Fruit fly (Drosophila melanogaster) whole organism, embryonic: ENCODE data around the gene rictor.

Experiments
- Adf1 ChIP-seq: fragments of 200-800 bp; sonication (Bioruptor generic); IDR thresholded peaks from 2 replicates; pipeline ENCODE4 v1.3.6; 2022; ENCODE audit warnings: missing biosample characterization, missing genetic modification characterization
- Asciz ChIP-seq: fragments of 200-800 bp; sonication (Bioruptor generic); optimal IDR thresholded peaks from 2 replicates; lab custom pipeline; 2017; ENCODE audit warnings: missing biosample characterization, mild to moderate bottlenecking, missing genetic modification characterization, missing genetic modification reagents
- Atf-2 ChIP-seq: fragments of 200-800 bp; sonication (Bioruptor generic); optimal IDR thresholded peaks from 2 replicates; lab custom pipeline; 2016; ENCODE audit warnings: missing biosample characterization, missing genetic modification characterization
- B-H2 ChIP-seq: fragments of 200-800 bp; sonication (Bioruptor generic); optimal IDR thresholded peaks from 2 replicates; lab custom pipeline; 2018; ENCODE audit warnings: missing biosample characterization, mild to moderate bottlenecking, missing genetic modification characterization
- Bteb2 ChIP-seq: fragments of 200-800 bp; sonication (Bioruptor generic); optimal IDR thresholded peaks from 2 replicates; lab custom pipeline; 2016; ENCODE audit warnings: missing biosample characterization, missing genetic modification characterization
- CG10431 ChIP-seq: fragments of 200-800 bp; sonication (Bioruptor generic); optimal IDR thresholded peaks from 3 replicates; lab custom pipeline; 2018; ENCODE audit warnings: missing biosample characterization, mild to moderate bottlenecking, missing genetic modification characterization
- CG11560 ChIP-seq: fragments of 200-800 bp; sonication (Bioruptor generic); IDR thresholded peaks from 3 replicates; pipeline ENCODE4 v1.3.6; 2022; ENCODE audit warnings: missing biosample characterization, missing genetic modification characterization
- CG11723 ChIP-seq: fragments of 200-800 bp; sonication (Bioruptor generic); optimal IDR thresholded peaks from 2 replicates; lab custom pipeline; 2017; ENCODE audit warnings: missing biosample characterization, mild to moderate bottlenecking, missing genetic modification characterization
- CG12155 ChIP-seq: fragments of 200-800 bp; sonication (Bioruptor generic); optimal IDR thresholded peaks from 3 replicates; lab custom pipeline; 2016; ENCODE audit warnings: missing biosample characterization, missing genetic modification characterization
- CG12219 ChIP-seq: fragments of 200-800 bp; sonication (Bioruptor generic); optimal IDR thresholded peaks from 3 replicates; lab custom pipeline; 2018; ENCODE audit warnings: missing biosample characterization, mild to moderate bottlenecking, missing genetic modification characterization
- CG12299 ChIP-seq: fragments of 200-800 bp; sonication (Bioruptor generic); optimal IDR thresholded peaks from 2 replicates; lab custom pipeline; 2018; ENCODE audit warnings: missing biosample characterization, mild to moderate bottlenecking, missing genetic modification characterization
- CG13287 ChIP-seq: fragments of 200-800 bp; sonication (Bioruptor generic); IDR thresholded peaks from 2 replicates; pipeline ENCODE4 v1.3.6; 2022; ENCODE audit warnings: missing biosample characterization, missing genetic modification characterization; ENCODE audit not compliant: partially characterized antibody
- CG13775 ChIP-seq: fragments of 200-800 bp; sonication (Bioruptor generic); optimal IDR thresholded peaks from 3 replicates; lab custom pipeline; 2017; ENCODE audit warnings: missing biosample characterization, mild to moderate bottlenecking, missing genetic modification characterization
- CG15696 ChIP-seq: fragments of 200-800 bp; sonication (Bioruptor generic); optimal IDR thresholded peaks from 2 replicates; lab custom pipeline; 2019; ENCODE audit warnings: missing biosample characterization, mild to moderate bottlenecking, missing genetic modification characterization, moderate library complexity
- CG1647 ChIP-seq: fragments of 200-800 bp; sonication (Bioruptor generic); optimal IDR thresholded peaks from 3 replicates; lab custom pipeline; 2016; ENCODE audit warnings: missing biosample characterization, missing genetic modification characterization
- CG17186 ChIP-seq: fragments of 200-800 bp; sonication (Bioruptor generic); optimal IDR thresholded peaks from 3 replicates; lab custom pipeline; 2017; ENCODE audit warnings: missing biosample characterization, missing genetic modification reagents, missing genetic modification characterization
- CG17328 ChIP-seq: fragments of 200-800 bp; sonication (Bioruptor generic); IDR thresholded peaks from 2 replicates; pipeline ENCODE4 v1.3.6; 2022; ENCODE audit warnings: missing biosample characterization, missing genetic modification characterization
- CG1832 ChIP-seq: fragments of 200-800 bp; sonication (Bioruptor generic); optimal IDR thresholded peaks from 2 replicates; lab custom pipeline; 2017; ENCODE audit warnings: missing biosample characterization, mild to moderate bottlenecking, missing genetic modification characterization, inconsistent platforms
- CG2678 ChIP-seq: fragments of 200-800 bp; sonication (Bioruptor generic); optimal IDR thresholded peaks from 3 replicates; lab custom pipeline; 2019; ENCODE audit warnings: missing biosample characterization, mild to moderate bottlenecking, missing genetic modification characterization, moderate library complexity
- CG30020 ChIP-seq: fragments of 200-800 bp; optimal IDR thresholded peaks from 2 replicates; lab custom pipeline; 2019; ENCODE audit warnings: missing biosample characterization, mild to moderate bottlenecking, missing genetic modification characterization, moderate library complexity
- CG31365 ChIP-seq: fragments of 200-800 bp; sonication (Bioruptor generic); optimal IDR thresholded peaks from 2 replicates; lab custom pipeline; 2018; ENCODE audit warnings: missing biosample characterization, mild to moderate bottlenecking, missing genetic modification characterization
- CG4404 ChIP-seq: fragments of 200-800 bp; sonication (Bioruptor generic); IDR thresholded peaks from 2 replicates; pipeline ENCODE4 v1.3.6; 2022; ENCODE audit warnings: missing biosample characterization, missing genetic modification characterization
- CG4424 ChIP-seq: fragments of 200-800 bp; sonication (Bioruptor generic); optimal IDR thresholded peaks from 3 replicates; lab custom pipeline; 2016; ENCODE audit warnings: missing biosample characterization, missing genetic modification characterization
- CG6254 ChIP-seq: fragments of 200-800 bp; sonication (Bioruptor generic); optimal IDR thresholded peaks from 3 replicates; lab custom pipeline; 2017; ENCODE audit warnings: mild to moderate bottlenecking, missing biosample characterization, missing genetic modification reagents, missing genetic modification characterization
- CG6854 ChIP-seq: fragments of 200-800 bp; sonication (Bioruptor generic); optimal IDR thresholded peaks from 3 replicates; lab custom pipeline; 2017; ENCODE audit warnings: missing biosample characterization, mild to moderate bottlenecking, missing genetic modification characterization
- CG8089 ChIP-seq: fragments of 200-800 bp; sonication (Bioruptor generic); optimal IDR thresholded peaks from 3 replicates; lab custom pipeline; 2016; ENCODE audit warnings: missing biosample characterization, missing genetic modification characterization
- CG9437 ChIP-seq: fragments of 200-800 bp; sonication (Bioruptor generic); optimal IDR thresholded peaks from 2 replicates; lab custom pipeline; 2018; ENCODE audit warnings: missing biosample characterization, mild to moderate bottlenecking, missing genetic modification characterization
- CG9797 ChIP-seq: fragments of 200-800 bp; sonication (Bioruptor generic); optimal IDR thresholded peaks from 3 replicates; lab custom pipeline; 2018; ENCODE audit warnings: missing biosample characterization, mild to moderate bottlenecking, missing genetic modification characterization
- D19A ChIP-seq: fragments of 200-800 bp; optimal IDR thresholded peaks from 3 replicates; lab custom pipeline; 2019; ENCODE audit warnings: missing biosample characterization, mild to moderate bottlenecking, missing genetic modification characterization, moderate library complexity
- Dfd ChIP-seq, 2 experiments: fragments of >200 bp; optimal IDR thresholded peaks; 2 replicates each; lab custom pipeline; 2017; ENCODE audit warnings: missing biosample characterization in 2 of 2, missing genetic modification characterization in 2 of 2
- Doc3 ChIP-seq: fragments of 200-800 bp; sonication (Bioruptor generic); IDR thresholded peaks from 3 replicates; pipeline ENCODE4 v1.3.6; 2022; ENCODE audit warnings: missing biosample characterization, missing genetic modification characterization; ENCODE audit not compliant: partially characterized antibody
- Rfx ChIP-seq: fragments of 200-800 bp; sonication (Bioruptor generic); IDR thresholded peaks from 2 replicates; pipeline ENCODE4 v1.3.6; 2022; ENCODE audit warnings: missing biosample characterization, missing genetic modification characterization
- Sox102F ChIP-seq: fragments of 200-800 bp; sonication (Bioruptor generic); optimal IDR thresholded peaks from 2 replicates; lab custom pipeline; 2018; ENCODE audit warnings: missing biosample characterization, mild to moderate bottlenecking, missing genetic modification characterization, moderate library complexity
- Sry-δ ChIP-seq: fragments of 200-800 bp; sonication (Bioruptor generic); optimal IDR thresholded peaks from 2 replicates; lab custom pipeline; 2016; ENCODE audit warnings: missing biosample characterization, missing genetic modification characterization
- Tbp ChIP-seq: fragments of >200 bp; optimal IDR thresholded peaks from 2 replicates; lab custom pipeline; 2018; ENCODE audit warnings: missing biosample characterization, missing genetic modification characterization
- amos ChIP-seq: fragments of 200-800 bp; sonication (Bioruptor generic); IDR thresholded peaks from 2 replicates; pipeline ENCODE4 v1.3.6; 2022; ENCODE audit warnings: missing biosample characterization, missing genetic modification characterization; ENCODE audit not compliant: partially characterized antibody
- bbx ChIP-seq: fragments of 200-800 bp; sonication (Bioruptor generic); IDR thresholded peaks from 2 replicates; pipeline ENCODE4 v1.3.6; 2022; ENCODE audit warnings: missing biosample characterization, missing genetic modification characterization; ENCODE audit not compliant: partially characterized antibody
- bigmax ChIP-seq: fragments of 200-800 bp; sonication (Bioruptor generic); optimal IDR thresholded peaks from 2 replicates; lab custom pipeline; 2018; ENCODE audit warnings: missing biosample characterization, mild to moderate bottlenecking, missing genetic modification characterization
- da ChIP-seq: fragments of 200-800 bp; sonication (Bioruptor generic); optimal IDR thresholded peaks from 2 replicates; lab custom pipeline; 2016; ENCODE audit warnings: missing biosample characterization, missing genetic modification characterization
- dpn ChIP-seq, 2 experiments: fragments of 200-800 bp; sonication (Bioruptor generic); optimal IDR thresholded peaks; 3 replicates each; lab custom pipeline; 2016; ENCODE audit warnings: missing biosample characterization in 2 of 2, missing genetic modification characterization in 2 of 2
- fd102C ChIP-seq: fragments of 200-800 bp; sonication (Bioruptor generic); optimal IDR thresholded peaks from 2 replicates; lab custom pipeline; 2018; ENCODE audit warnings: missing biosample characterization, mild to moderate bottlenecking, missing genetic modification characterization, moderate library complexity
- fd64A ChIP-seq: fragments of 200-800 bp; sonication (Bioruptor generic); optimal IDR thresholded peaks from 3 replicates; lab custom pipeline; 2018; ENCODE audit warnings: missing biosample characterization, mild to moderate bottlenecking, missing genetic modification characterization
- gt ChIP-seq: fragments of 200-800 bp; sonication (Bioruptor generic); IDR thresholded peaks from 2 replicates; pipeline ENCODE4 v1.3.6; 2022; ENCODE audit warnings: missing biosample characterization, missing genetic modification characterization
- her ChIP-seq: fragments of 200-800 bp; sonication (Bioruptor generic); optimal IDR thresholded peaks from 2 replicates; lab custom pipeline; 2016; ENCODE audit warnings: missing biosample characterization, missing genetic modification characterization
- inv ChIP-seq: fragments of 200-800 bp; sonication (Bioruptor generic); IDR thresholded peaks from 2 replicates; pipeline ENCODE4 v1.3.6; 2022; ENCODE audit warnings: missing biosample characterization, missing genetic modification characterization; ENCODE audit not compliant: partially characterized antibody
- lola ChIP-seq, 3 experiments: fragments of >200 bp in 2 of 3; fragments of 200-800 bp in 1 of 3; sonication (Bioruptor generic) in 1 of 3; optimal IDR thresholded peaks; 2 replicates each; lab custom pipeline; 2017 to 2019; ENCODE audit warnings: missing biosample characterization in 3 of 3, missing genetic modification characterization in 3 of 3, mild to moderate bottlenecking in 1 of 3, moderate library complexity in 1 of 3
- maf-S ChIP-seq: fragments of 200-800 bp; sonication (Bioruptor generic); optimal IDR thresholded peaks from 2 replicates; lab custom pipeline; 2016; ENCODE audit warnings: missing biosample characterization, missing genetic modification characterization
- pzg ChIP-seq: fragments of 200-800 bp; sonication (Bioruptor generic); optimal IDR thresholded peaks from 3 replicates; lab custom pipeline; 2018; ENCODE audit warnings: missing biosample characterization, mild to moderate bottlenecking, missing genetic modification characterization, moderate library complexity
- sd ChIP-seq: fragments of 200-800 bp; sonication (Bioruptor generic); optimal IDR thresholded peaks from 3 replicates; lab custom pipeline; 2018; ENCODE audit warnings: missing biosample characterization, mild to moderate bottlenecking, missing genetic modification characterization, moderate library complexity
- tgo ChIP-seq: fragments of 200-800 bp; sonication (Bioruptor generic); IDR thresholded peaks from 3 replicates; pipeline ENCODE4 v1.3.6; 2022; ENCODE audit warnings: missing biosample characterization, missing genetic modification characterization
- tx ChIP-seq: fragments of 200-800 bp; sonication (Bioruptor generic); optimal IDR thresholded peaks from 2 replicates; lab custom pipeline; 2016; ENCODE audit warnings: missing biosample characterization, missing genetic modification characterization

Gene rictor

DNA sequence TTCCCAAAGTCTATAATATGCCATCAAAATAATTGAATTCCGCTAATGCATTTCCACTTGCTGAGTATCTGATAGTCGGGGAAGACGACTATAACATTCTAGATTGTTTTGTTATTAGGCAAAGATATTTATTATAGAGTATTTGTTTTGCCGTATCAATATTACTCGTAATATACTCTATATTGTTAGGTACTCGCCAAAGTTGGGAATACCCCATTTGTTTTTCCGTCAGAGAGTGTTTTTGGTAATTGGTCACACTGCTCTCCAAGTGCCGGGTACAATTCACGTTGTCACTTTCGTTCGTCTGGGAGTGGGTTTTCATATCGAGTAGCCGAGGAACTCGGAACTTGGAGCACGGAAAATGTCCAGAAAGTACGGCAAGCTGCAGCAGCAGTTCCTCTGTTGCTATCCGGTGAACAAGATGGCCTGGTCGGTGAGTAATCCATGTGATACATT lies 17.6 kb downstream of the rictor start, which contains the start of gene CG7889 (continued):
- TF ChIP-seq amos (GFP tag; lab: Robert Waterston, UW) (no peak), Atf-2 (GFP tag; lab: Kevin White, UChicago) (no peak), CG17186 (GFP tag; lab: Kevin White, UChicago) (no peak), CG11723 (GFP tag; lab: Kevin White, UChicago) (no peak), fd64A (GFP tag; lab: Kevin White, UChicago) (no peak), CG13287 (GFP tag; lab: Robert Waterston, UW) (peak; percentile 11; the same call in 1 of the 2 replicates), CG6254 (GFP tag; lab: Kevin White, UChicago) (no peak), inv (GFP tag; lab: Robert Waterston, UW) (no peak), Doc3 (no peak), CG9437 (GFP tag; lab: Kevin White, UChicago) (no peak), Dfd (GFP tag; optimal IDR thresholded peaks at IDR 0.05; lab: Kevin White, UChicago) (no peak), CG31365 (tag; lab: Kevin White, UChicago) (no peak), tgo (no peak), lola (GFP tag; optimal IDR thresholded peaks at IDR 0.05; lab: Kevin White, UChicago) (no peak), CG9797 (peak; percentile 52), Sox102F (GFP tag; lab: Kevin White, UChicago) (no peak), CG2678 (peak; percentile 61), CG13775 (GFP tag; lab: Kevin White, UChicago) (no peak), CG12155 (GFP tag; lab: Kevin White, UChicago) (peak; percentile 47), CG30020 (tag; lab: Kevin White, UChicago) (peak; percentile 39), CG1647 (peak; percentile 6), B-H2 (peak; percentile 7), bigmax (no peak), gt (GFP tag; lab: Robert Waterston, UW) (no peak), CG4424 (GFP tag; lab: Kevin White, UChicago) (peak; percentile 58), CG17328 (no peak), CG6854 (GFP tag; lab: Kevin White, UChicago) (no peak), CG12219 (no peak), her (GFP tag; lab: Kevin White, UChicago) (no peak), CG11560 (no peak), CG10431 (GFP tag; lab: Kevin White, UChicago) (no peak), sd (tag; lab: Kevin White, UChicago) (no peak), D19A (tag; lab: Kevin White, UChicago) (peak; percentile 98), fd102C (GFP tag; lab: Kevin White, UChicago) (no peak), pzg (GFP tag; lab: Kevin White, UChicago) (peak; percentile 45), CG1832 (GFP tag; lab: Kevin White, UChicago) (no peak), Tbp (GFP tag; lab: Kevin White, UChicago) (no peak), Asciz (no peak), Sry-δ (GFP tag; lab: Kevin White, UChicago) (peak; percentile 3), da (no peak), CG8089 (GFP tag; lab: Kevin White, UChicago) (no peak), Bteb2 (GFP tag; lab: Kevin White, UChicago) (no peak), dpn (GFP tag; optimal IDR thresholded peaks at IDR 0.05; lab: Kevin White, UChicago) (no peak), maf-S (GFP tag; lab: Kevin White, UChicago) (no peak), Adf1 (GFP tag; lab: Robert Waterston, UW) (no peak), Rfx (GFP tag; lab: Robert Waterston, UW) (peak; percentile 42; the same call in 1 of the 2 replicates), CG4404 (GFP tag; lab: Robert Waterston, UW) (no peak), tx (no peak), CG15696 (tag; lab: Kevin White, UChicago) (peak; percentile 6), bbx (GFP tag; lab: Robert Waterston, UW) (no peak), CG12299 (tag; lab: Kevin White, UChicago) (no peak)
